Worm (Caenorhabditis elegans) whole organism, L1 larva: ENCODE results near the gene arrd-13.

Experiments used
- C34B4.2 ChIP-seq: sonication (generic microtip); optimal IDR thresholded peaks from 2 replicates; lab custom pipeline; 2017; ENCODE audit warnings: mild to moderate bottlenecking, missing genetic modification characterization, missing compliant biosample characterization
- Y116A8C.19 ChIP-seq: sonication (generic microtip); optimal IDR thresholded peaks from 2 replicates; lab custom pipeline; 2016; ENCODE audit warnings: missing compliant biosample characterization, missing genetic modification characterization, borderline replicate concordance
- alr-1 ChIP-seq: fragments of 200-800 bp; sonication (Bioruptor generic); optimal IDR thresholded peaks from 2 replicates; lab custom pipeline; 2018; ENCODE audit warnings: borderline replicate concordance, mild to moderate bottlenecking, missing genetic modification characterization, missing compliant biosample characterization
- blmp-1 ChIP-seq: fragments of 150-350 bp; optimal IDR thresholded peaks from 2 replicates; lab custom pipeline; 2014; ENCODE audit warnings: missing biosample characterization, missing genetic modification characterization
- ceh-90 ChIP-seq: sonication (generic microtip); optimal IDR thresholded peaks from 2 replicates; lab custom pipeline; 2016; ENCODE audit warnings: missing genetic modification characterization, missing compliant biosample characterization
- dsc-1 ChIP-seq: sonication (generic microtip); optimal IDR thresholded peaks from 2 replicates; lab custom pipeline; 2016; ENCODE audit warnings: mild to moderate bottlenecking, missing genetic modification characterization, missing compliant biosample characterization
- efl-1 ChIP-seq, 4 experiments: fragments of 150-350 bp; optimal IDR thresholded peaks in 3 of 4; peaks in 1 of 4; 1 replicate in 1 of 4; 2 replicates in 3 of 4; lab custom pipeline; 2014; ENCODE audit warnings: missing biosample characterization in 2 of 4, missing genetic modification characterization in 2 of 4, missing genetic modification reagents in 2 of 4
- fkh-8 ChIP-seq: sonication (generic microtip); optimal IDR thresholded peaks from 2 replicates; lab custom pipeline; 2016; ENCODE audit warnings: mild to moderate bottlenecking, missing genetic modification characterization, missing compliant biosample characterization
- fos-1 ChIP-seq: fragments of 150-350 bp; optimal IDR thresholded peaks from 2 replicates; lab custom pipeline; 2014; ENCODE audit warnings: missing biosample characterization, missing genetic modification characterization
- grh-1 ChIP-seq: fragments of 200-800 bp; sonication (Bioruptor generic); IDR thresholded peaks from 2 replicates; pipeline ENCODE4 v1.3.6; 2022; ENCODE audit warnings: missing genetic modification reagents, missing genetic modification characterization, missing compliant biosample characterization
- hpl-2 ChIP-seq: fragments of 150-350 bp; optimal IDR thresholded peaks from 2 replicates; lab custom pipeline; 2014; ENCODE audit warnings: missing biosample characterization, missing genetic modification reagents, missing genetic modification characterization
- irx-1 ChIP-seq: sonication (generic microtip); optimal IDR thresholded peaks from 2 replicates; lab custom pipeline; 2016; ENCODE audit warnings: missing genetic modification characterization, missing compliant biosample characterization
- lin-15B ChIP-seq: fragments of 150-350 bp; sonication (generic microtip); optimal IDR thresholded peaks from 3 replicates; lab custom pipeline; 2014; ENCODE audit warnings: missing biosample characterization, missing genetic modification characterization
- lir-3 ChIP-seq: sonication (generic microtip); optimal IDR thresholded peaks from 2 replicates; lab custom pipeline; 2016; ENCODE audit warnings: mild to moderate bottlenecking, missing genetic modification characterization, moderate library complexity, missing compliant biosample characterization; ENCODE audit not compliant: poor library complexity
- mab-9 ChIP-seq: fragments of 200-800 bp; sonication (Bioruptor generic); IDR thresholded peaks from 2 replicates; pipeline ENCODE4 v1.3.6; 2022; ENCODE audit warnings: missing genetic modification reagents, missing genetic modification characterization, missing compliant biosample characterization
- mef-2 ChIP-seq: fragments of 150-350 bp; optimal IDR thresholded peaks from 2 replicates; lab custom pipeline; 2014; ENCODE audit warnings: missing biosample characterization, missing genetic modification characterization
- nhr-28 ChIP-seq: fragments of 150-350 bp; optimal IDR thresholded peaks from 2 replicates; lab custom pipeline; 2014; ENCODE audit warnings: missing biosample characterization, missing genetic modification characterization
- nhr-71 ChIP-seq: sonication (generic microtip); optimal IDR thresholded peaks from 2 replicates; lab custom pipeline; 2016; ENCODE audit warnings: mild to moderate bottlenecking, missing genetic modification characterization, moderate library complexity, missing compliant biosample characterization
- nhr-77 ChIP-seq: fragments of 150-350 bp; optimal IDR thresholded peaks from 2 replicates; lab custom pipeline; 2014; ENCODE audit warnings: missing biosample characterization, missing genetic modification characterization
- nhr-84 ChIP-seq: sonication (generic microtip); optimal IDR thresholded peaks from 2 replicates; lab custom pipeline; 2017; ENCODE audit warnings: missing biosample characterization, missing genetic modification characterization
- swsn-7 ChIP-seq: sonication (generic microtip); optimal IDR thresholded peaks from 2 replicates; lab custom pipeline; 2016; ENCODE audit warnings: missing genetic modification characterization, missing compliant biosample characterization
- unc-62 ChIP-seq: fragments of 150-350 bp; optimal IDR thresholded peaks from 2 replicates; lab custom pipeline; 2014; ENCODE audit warnings: missing biosample characterization, missing genetic modification reagents, missing genetic modification characterization
- unc-98 ChIP-seq: fragments of 200-800 bp; sonication (Bioruptor generic); IDR thresholded peaks from 2 replicates; pipeline ENCODE4 v1.3.6; 2022; ENCODE audit warnings: missing genetic modification characterization, missing compliant biosample characterization

The arrd-13 gene

ce11 chrII:13795160-13795559 is 37.0 kb downstream of the arrd-13 start:
- TF ChIP-seq nhr-28: no peak
- TF ChIP-seq alr-1 (tag; lab: Kevin White, UChicago): no peak
- TF ChIP-seq fos-1: no peak
- TF ChIP-seq unc-62 (GFP tag; lab: Kevin White, UChicago): no peak
- TF ChIP-seq unc-98 (GFP tag; lab: Robert Waterston, UW): no peak
- no peak for TF ChIP-seq blmp-1
- no peak for TF ChIP-seq irx-1
- TF ChIP-seq hpl-2: no peak
- no peak for TF ChIP-seq C34B4.2 (tag; lab: Kevin White, UChicago)
- no peak for TF ChIP-seq grh-1 (GFP tag; lab: Robert Waterston, UW)
- TF ChIP-seq lir-3 (tag; lab: Kevin White, UChicago): no peak
- TF ChIP-seq nhr-71: no peak
- no peak for TF ChIP-seq dsc-1 (tag; lab: Kevin White, UChicago)

- TF ChIP-seq lir-3 (tag; lab: Kevin White, UChicago) (no peak), Y116A8C.19 (tag; lab: Kevin White, UChicago) (no peak), efl-1 (optimal IDR thresholded peaks at IDR 0.05; lab: Kevin White, UChicago) (no peak), efl-1 (GFP tag; optimal IDR thresholded peaks at IDR 0.05 in 1 of 2; lab: Kevin White, UChicago) (peak in 1 of 2 experiments; percentile 50)
Measured at ce11 chrII:13796312-13796711, 38.1 kb downstream of the arrd-13 start.

DNA sequence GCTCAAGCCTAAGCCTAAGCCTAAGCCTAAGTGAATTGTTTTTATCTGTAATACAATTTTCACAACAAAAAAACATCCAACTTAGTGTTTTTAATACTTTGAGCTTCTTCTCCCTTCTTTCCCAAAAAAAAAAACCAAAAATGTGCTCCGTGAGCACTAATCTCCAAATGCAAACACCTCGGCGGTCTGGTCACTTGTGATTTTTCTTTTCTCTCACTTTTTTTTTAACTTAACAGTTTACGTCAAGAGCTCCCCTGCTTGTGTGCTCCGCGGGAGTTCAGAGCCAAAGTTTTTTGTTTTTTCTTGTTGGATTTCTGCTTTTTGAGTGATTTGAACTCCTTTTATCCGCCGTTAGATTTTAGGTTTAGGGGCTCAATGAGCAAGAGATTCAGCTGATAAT is 48.1 kb downstream of the arrd-13 start:
- TF ChIP-seq C34B4.2 (tag; lab: Kevin White, UChicago) (no peak), mab-9 (GFP tag; lab: Robert Waterston, UW) (no peak), efl-1 (optimal IDR thresholded peaks at IDR 0.05; lab: Kevin White, UChicago) (no peak), efl-1 (GFP tag; optimal IDR thresholded peaks at IDR 0.05 in 1 of 2; lab: Kevin White, UChicago) (peak in 1 of 2 experiments; percentile 24), alr-1 (tag; lab: Kevin White, UChicago) (no peak), blmp-1 (no peak), fkh-8 (tag; lab: Kevin White, UChicago) (no peak), swsn-7 (tag; lab: Kevin White, UChicago) (no peak), nhr-77 (peak; percentile 61), unc-62 (GFP tag; lab: Kevin White, UChicago) (no peak), mef-2 (tag; lab: Kevin White, UChicago) (no peak), ceh-90 (no peak), lin-15B (tag; lab: Kevin White, UChicago) (no peak), nhr-71 (no peak), nhr-84 (tag; lab: Kevin White, UChicago) (no peak)
